Worm (Caenorhabditis elegans) whole organism, L3 larva: ENCODE data around the gene W05B10.3.

Experiments used
- elt-1 ChIP-seq: fragments of 150-350 bp; optimal IDR thresholded peaks from 2 replicates; lab custom pipeline; 2014; ENCODE audit warnings: missing biosample characterization, missing genetic modification characterization
- elt-3 ChIP-seq, 3 experiments: fragments of 150-350 bp in 1 of 3; sonication (generic microtip) in 2 of 3; optimal IDR thresholded peaks; 2 replicates in 2 of 3; 4 replicates in 1 of 3; lab custom pipeline; 2014 to 2017; ENCODE audit warnings: missing biosample characterization in 3 of 3, missing genetic modification characterization in 3 of 3
- eor-1 ChIP-seq, 2 experiments: fragments of 150-350 bp; optimal IDR thresholded peaks; 2 replicates each; lab custom pipeline; 2014 to 2018; ENCODE audit warnings: missing biosample characterization in 2 of 2, missing genetic modification characterization in 2 of 2
- nfya-1 ChIP-seq: sonication (generic microtip); optimal IDR thresholded peaks from 2 replicates; lab custom pipeline; 2017; ENCODE audit warnings: missing genetic modification characterization, mild to moderate bottlenecking, missing compliant biosample characterization, antibody characterized with exemption, moderate library complexity; ENCODE audit not compliant: insufficient read depth
- nhr-23 ChIP-seq: fragments of 150-350 bp; optimal IDR thresholded peaks from 2 replicates; lab custom pipeline; 2014; ENCODE audit warnings: missing biosample characterization, missing genetic modification reagents, missing genetic modification characterization
- skn-1 ChIP-seq: fragments of 150-350 bp; optimal IDR thresholded peaks from 2 replicates; lab custom pipeline; 2014; ENCODE audit warnings: missing biosample characterization, missing genetic modification characterization
- ztf-4 ChIP-seq: fragments of 150-350 bp; optimal IDR thresholded peaks from 2 replicates; lab custom pipeline; 2014; ENCODE audit warnings: missing biosample characterization, missing genetic modification characterization

DNA sequence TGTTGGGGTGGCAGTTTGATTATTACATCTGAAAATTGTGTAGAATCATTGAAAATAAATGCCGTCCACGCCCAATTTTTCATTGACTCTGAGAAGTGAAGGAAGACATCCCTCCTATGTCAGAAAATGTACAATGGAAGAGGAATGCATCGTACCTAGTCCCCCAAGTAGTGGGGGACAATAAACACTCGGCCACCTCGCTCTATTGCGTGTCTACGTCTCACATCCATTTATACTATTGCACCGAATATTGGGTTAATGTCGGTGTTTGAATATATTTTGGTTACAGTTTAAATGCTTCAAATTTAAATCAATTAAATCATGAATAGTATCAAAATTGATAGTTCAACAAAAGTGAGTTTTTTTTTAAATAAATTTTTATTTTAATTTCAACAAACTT is 11.9 kb downstream of the W05B10.3 start, which contains the start of gene lin-25:
- TF ChIP-seq ztf-4 (no peak), eor-1 (tag; optimal IDR thresholded peaks at IDR 0.05; lab: Kevin White, UChicago) (no peak), nhr-23 (no peak), nfya-1 (peak; percentile 42), elt-3 (tag; optimal IDR thresholded peaks at IDR 0.05; lab: Kevin White, UChicago) (no peak), elt-1 (tag; lab: Kevin White, UChicago) (no peak), skn-1 (tag; lab: Kevin White, UChicago) (no peak)
